Worm (Caenorhabditis elegans) whole organism, young adult: ENCODE results near the gene Y56A3A.30.

ENCODE experiments used
- Y95B8A.8 ChIP-seq: fragments of 200-800 bp; sonication (Bioruptor generic); IDR thresholded peaks from 2 replicates; pipeline ENCODE4 v1.3.6; 2022; ENCODE audit warnings: missing genetic modification reagents, missing genetic modification characterization, missing compliant biosample characterization
- ama-1 ChIP-seq, 3 experiments: fragments of 150-350 bp in 1 of 3; sonication (generic microtip) in 2 of 3; optimal IDR thresholded peaks; 2 replicates each; lab custom pipeline; 2014 to 2018; ENCODE audit warnings: missing biosample characterization in 2 of 3, missing genetic modification characterization in 2 of 3, missing genetic modification reagents in 2 of 3
- aptf-3 ChIP-seq: fragments of 200-800 bp; sonication (Bioruptor generic); IDR thresholded peaks from 2 replicates; pipeline ENCODE4 v1.3.6; 2022; ENCODE audit warnings: missing genetic modification characterization, missing compliant biosample characterization
- dpff-1 ChIP-seq: sonication (generic microtip); optimal IDR thresholded peaks from 2 replicates; lab custom pipeline; 2017; ENCODE audit warnings: mild to moderate bottlenecking, missing genetic modification characterization, missing compliant biosample characterization
- dpl-1 ChIP-seq: fragments of 150-350 bp; optimal IDR thresholded peaks from 2 replicates; lab custom pipeline; 2014; ENCODE audit warnings: missing biosample characterization, missing genetic modification reagents, missing genetic modification characterization
- ekl-4 ChIP-seq: fragments of 200-800 bp; sonication (Bioruptor generic); IDR thresholded peaks from 2 replicates; pipeline ENCODE4 v1.3.6; 2022; ENCODE audit warnings: missing genetic modification reagents, missing genetic modification characterization, missing compliant biosample characterization
- nhr-80 ChIP-seq: sonication (generic microtip); optimal IDR thresholded peaks from 2 replicates; lab custom pipeline; 2016; ENCODE audit warnings: missing genetic modification characterization, missing compliant biosample characterization
- pha-4 ChIP-seq: fragments of 150-350 bp; sonication (generic microtip); optimal IDR thresholded peaks from 2 replicates; lab custom pipeline; 2014; ENCODE audit warnings: missing biosample characterization, missing genetic modification reagents, missing genetic modification characterization
- ztf-18 ChIP-seq: sonication (generic microtip); optimal IDR thresholded peaks from 2 replicates; lab custom pipeline; 2016; ENCODE audit warnings: missing genotype, mild to moderate bottlenecking, missing genetic modification characterization, missing compliant biosample characterization

DNA sequence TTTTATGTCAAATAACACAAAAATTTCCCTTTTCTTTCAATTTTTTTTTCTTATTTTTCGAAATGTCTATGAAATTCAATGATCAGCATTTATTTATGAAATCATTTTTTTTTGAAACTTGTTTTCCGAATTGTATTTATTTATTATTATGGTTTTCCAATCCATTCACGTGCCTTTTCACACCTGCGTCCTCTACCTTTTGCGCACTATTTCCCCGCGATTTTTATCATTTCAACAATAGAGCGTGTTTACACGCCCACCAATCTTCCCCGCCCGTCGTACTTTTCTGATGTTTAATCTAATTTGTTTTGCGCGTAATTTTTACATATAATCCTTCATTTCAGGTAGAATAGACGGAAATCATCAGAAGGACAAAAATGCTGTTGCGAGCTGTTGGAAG lies 11.0 kb upstream of the Y56A3A.30 start, which contains the start of gene wah-1:
- TF ChIP-seq Y95B8A.8 (GFP tag; lab: Robert Waterston, UW) (no peak), ztf-18 (tag; lab: Kevin White, UChicago) (no peak), aptf-3 (GFP tag; lab: Robert Waterston, UW) (no peak), dpl-1 (GFP tag; lab: Kevin White, UChicago) (no peak), pha-4 (tag; lab: Kevin White, UChicago) (no peak), nhr-80 (tag; lab: Kevin White, UChicago) (peak; percentile 16), ama-1 (optimal IDR thresholded peaks at IDR 0.05; lab: Kevin White, UChicago) (no peak), ama-1 (GFP tag; optimal IDR thresholded peaks at IDR 0.05; lab: Kevin White, UChicago) (no peak), ekl-4 (GFP tag; lab: Robert Waterston, UW) (no peak), dpff-1 (tag; lab: Kevin White, UChicago) (no peak)
